Worm (Caenorhabditis elegans): Measurements from ENCODE around the gene lin-46.

Gene lin-46

ce11 chrV:12968555-12968954, at the start of gene lin-46:
lin-46 (plus strand) TSS chrV:12968855.
- TF ChIP-seq unc-98 (GFP tag; IDR thresholded peaks at IDR 0.05) (no peak), lin-35 (GFP tag; optimal IDR thresholded peaks at IDR 0.05) (no peak), mdl-1 (tag; optimal IDR thresholded peaks at IDR 0.05) (no peak), nhr-12 (tag; optimal IDR thresholded peaks at IDR 0.05) (no peak), ceh-90 (tag; optimal IDR thresholded peaks at IDR 0.05) (no peak), unc-86 (tag; optimal IDR thresholded peaks at IDR 0.05) (no peak), C34B4.2 (tag; optimal IDR thresholded peaks at IDR 0.05) (no peak), jun-1 (tag; optimal IDR thresholded peaks at IDR 0.05) (no peak), ceh-88 (GFP tag; IDR thresholded peaks at IDR 0.05) (no peak), ces-1 (GFP tag; optimal IDR thresholded peaks at IDR 0.05) (no peak), egl-13 (tag; optimal IDR thresholded peaks at IDR 0.05) (no peak), xbp-1 (tag; optimal IDR thresholded peaks at IDR 0.05) (no peak), unc-62 (GFP tag; optimal IDR thresholded peaks at IDR 0.05) (no peak), efl-3 (GFP tag; optimal IDR thresholded peaks at IDR 0.05) (no peak), elt-2 (tag; optimal IDR thresholded peaks at IDR 0.05) (no peak), sup-37 (GFP tag; optimal IDR thresholded peaks at IDR 0.05) (no peak)

ce11 chrV:12919705-12920104, 49.0 kb upstream of the lin-46 start, which contains the start of gene lipl-1:
lipl-1 (plus strand) TSS chrV:12919986.
- TF ChIP-seq nhr-71 (tag; optimal IDR thresholded peaks at IDR 0.05): no peak
- no peak for TF ChIP-seq nhr-28 (tag; optimal IDR thresholded peaks at IDR 0.05)
- no peak for TF ChIP-seq nhr-77 (tag; optimal IDR thresholded peaks at IDR 0.05)
- TF ChIP-seq dsc-1 (tag; optimal IDR thresholded peaks at IDR 0.05): no peak
- no peak for TF ChIP-seq nhr-90 (tag; optimal IDR thresholded peaks at IDR 0.05; ENCODE audit: poor library complexity)
- TF ChIP-seq ceh-82 (tag; optimal IDR thresholded peaks at IDR 0.05): no peak
- TF ChIP-seq lin-14 (GFP tag; optimal IDR thresholded peaks at IDR 0.05): no peak
- TF ChIP-seq xbp-1 (tag; optimal IDR thresholded peaks at IDR 0.05): no peak
- no peak for TF ChIP-seq dpl-1 (GFP tag; optimal IDR thresholded peaks at IDR 0.05)
- TF ChIP-seq efl-1 (optimal IDR thresholded peaks at IDR 0.05): no peak
- no peak for TF ChIP-seq efl-1 (GFP tag; optimal IDR thresholded peaks at IDR 0.05 in 1 of 2)
- TF ChIP-seq ceh-90 (tag; optimal IDR thresholded peaks at IDR 0.05): no peak
- no peak for TF ChIP-seq fkh-8 (tag; optimal IDR thresholded peaks at IDR 0.05)
- TF ChIP-seq grh-1 (GFP tag; IDR thresholded peaks at IDR 0.05): no peak
- no peak for TF ChIP-seq mdl-1 (tag; optimal IDR thresholded peaks at IDR 0.05)
- TF ChIP-seq snu-23 (GFP tag; optimal IDR thresholded peaks at IDR 0.05): no peak
- TF ChIP-seq elt-2 (tag; optimal IDR thresholded peaks at IDR 0.05): no peak
- TF ChIP-seq lir-3 (tag; optimal IDR thresholded peaks at IDR 0.05; ENCODE audit: poor library complexity): no peak
- no peak for TF ChIP-seq rnt-1 (tag; optimal IDR thresholded peaks at IDR 0.05)
- TF ChIP-seq sup-37 (GFP tag; optimal IDR thresholded peaks at IDR 0.05): no peak
- no peak for TF ChIP-seq skn-1 (tag; optimal IDR thresholded peaks at IDR 0.05)

- TF ChIP-seq grh-1 (GFP tag; IDR thresholded peaks at IDR 0.05) (no peak), isw-1 (GFP tag; IDR thresholded peaks at IDR 0.05) (no peak), elt-2 (tag; optimal IDR thresholded peaks at IDR 0.05) (peak; percentile 74), lin-35 (GFP tag; optimal IDR thresholded peaks at IDR 0.05) (peak in 1 of 2 experiments; percentile 26), pag-3 (tag; optimal IDR thresholded peaks at IDR 0.05; ENCODE audit: borderline replicate concordance, insufficient read depth) (no peak), lin-39 (tag; optimal IDR thresholded peaks at IDR 0.05) (no peak), lir-3 (tag; optimal IDR thresholded peaks at IDR 0.05; ENCODE audit: poor library complexity) (no peak), pax-3 (tag; optimal IDR thresholded peaks at IDR 0.05) (peak; percentile 15), mab-9 (GFP tag; IDR thresholded peaks at IDR 0.05) (no peak), xbp-1 (tag; optimal IDR thresholded peaks at IDR 0.05) (no peak), nhr-20 (tag; optimal IDR thresholded peaks at IDR 0.05) (peak; percentile 15), dsc-1 (tag; optimal IDR thresholded peaks at IDR 0.05) (no peak), sox-4 (tag; optimal IDR thresholded peaks at IDR 0.05) (no peak), F16B12.6 (tag; optimal IDR thresholded peaks at IDR 0.05) (no peak), fos-1 (tag; optimal IDR thresholded peaks at IDR 0.05) (no peak)
Observed at ce11 chrV:12921680-12922079, 47.0 kb upstream of the lin-46 start.
